Worm (Caenorhabditis elegans): Measurements from ENCODE around the gene spig-4.

DNA sequence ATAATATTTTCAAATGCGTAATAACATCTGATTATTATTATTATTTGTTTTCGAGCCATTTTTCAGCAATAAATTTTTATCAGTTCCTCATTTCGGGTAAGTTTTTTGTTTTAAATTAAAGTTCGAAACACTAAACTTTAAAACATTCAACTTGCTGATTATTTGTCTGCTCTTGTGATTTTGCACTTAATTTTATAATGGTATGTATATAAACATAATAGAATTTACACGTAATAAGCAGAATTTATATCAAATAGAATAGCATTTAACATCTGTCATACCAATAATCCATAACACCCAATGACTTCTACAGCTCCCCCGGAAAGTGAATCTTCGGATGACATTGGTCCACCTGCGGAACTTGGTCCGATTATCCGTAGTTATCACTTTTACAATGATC, 26.4 kb upstream of the spig-4 start, which contains the start of gene srm-4:
- no peak for TF ChIP-seq tra-4 (tag; optimal IDR thresholded peaks at IDR 0.05)
- TF ChIP-seq F13C5.2 (tag; optimal IDR thresholded peaks at IDR 0.05) = no peak
- TF ChIP-seq hnd-1 (tag; optimal IDR thresholded peaks at IDR 0.05) = no peak
- TF ChIP-seq flt-1 (GFP tag; IDR thresholded peaks at IDR 0.05) = no peak

Data from whole organism, early embryonic.